Worm (Caenorhabditis elegans) whole organism, mixed stage, embryonic: ENCODE results near the gene Y48A6C.8.

Experiments used
- M03D4.4 ChIP-seq: sonication (generic microtip); optimal IDR thresholded peaks from 2 replicates; lab custom pipeline; 2017; ENCODE audit warnings: mild to moderate bottlenecking, missing genetic modification characterization, missing compliant biosample characterization
- blmp-1 ChIP-seq: fragments of 150-350 bp; optimal IDR thresholded peaks from 2 replicates; lab custom pipeline; 2014; ENCODE audit warnings: missing biosample characterization, missing genetic modification characterization
- ceh-39 ChIP-seq: fragments of 150-350 bp; optimal IDR thresholded peaks from 2 replicates; lab custom pipeline; 2014; ENCODE audit warnings: missing biosample characterization, missing genetic modification characterization
- ceh-43 ChIP-seq: fragments of 200-800 bp; sonication (Bioruptor generic); optimal IDR thresholded peaks from 2 replicates; lab custom pipeline; 2018; ENCODE audit warnings: mild to moderate bottlenecking, missing genetic modification characterization, moderate library complexity, missing compliant biosample characterization
- ces-1 ChIP-seq: fragments of 150-350 bp; optimal IDR thresholded peaks from 2 replicates; lab custom pipeline; 2014; ENCODE audit warnings: missing biosample characterization, missing genetic modification reagents, missing genetic modification characterization
- cnd-1 ChIP-seq: fragments of 200-800 bp; sonication (Bioruptor generic); optimal IDR thresholded peaks from 2 replicates; lab custom pipeline; 2018; ENCODE audit warnings: mild to moderate bottlenecking, missing genetic modification characterization, missing compliant biosample characterization
- drap-1 ChIP-seq: fragments of 200-800 bp; sonication (Bioruptor generic); optimal IDR thresholded peaks from 3 replicates; lab custom pipeline; 2018; ENCODE audit warnings: mild to moderate bottlenecking, missing genetic modification characterization, missing compliant biosample characterization
- elt-1 ChIP-seq: sonication (generic microtip); optimal IDR thresholded peaks from 2 replicates; lab custom pipeline; 2017; ENCODE audit warnings: missing genetic modification characterization, mild to moderate bottlenecking, missing compliant biosample characterization, antibody characterized with exemption, moderate library complexity, borderline replicate concordance; ENCODE audit not compliant: insufficient read depth
- elt-3 ChIP-seq: fragments of 150-350 bp; optimal IDR thresholded peaks from 2 replicates; lab custom pipeline; 2014; ENCODE audit warnings: missing biosample characterization, missing genetic modification characterization
- flh-1 ChIP-seq: fragments of 200-800 bp; sonication (Bioruptor generic); optimal IDR thresholded peaks from 2 replicates; lab custom pipeline; 2018; ENCODE audit warnings: mild to moderate bottlenecking, missing genetic modification characterization, moderate library complexity, missing compliant biosample characterization
- ham-2 ChIP-seq: fragments of 200-800 bp; sonication (Bioruptor generic); optimal IDR thresholded peaks from 2 replicates; lab custom pipeline; 2018; ENCODE audit warnings: mild to moderate bottlenecking, missing genetic modification characterization, missing compliant biosample characterization
- hlh-1 ChIP-seq: fragments of 150-350 bp; optimal IDR thresholded peaks from 2 replicates; lab custom pipeline; 2014; ENCODE audit warnings: missing biosample characterization, missing genetic modification reagents, missing genetic modification characterization
- lin-32 ChIP-seq: fragments of 200-800 bp; sonication (Bioruptor generic); optimal IDR thresholded peaks from 2 replicates; lab custom pipeline; 2018; ENCODE audit warnings: mild to moderate bottlenecking, missing genetic modification characterization, missing compliant biosample characterization
- lsy-2 ChIP-seq: fragments of 150-350 bp; optimal IDR thresholded peaks from 2 replicates; lab custom pipeline; 2014; ENCODE audit warnings: missing biosample characterization, missing genetic modification characterization
- mab-5 ChIP-seq: fragments of 150-350 bp; optimal IDR thresholded peaks from 2 replicates; lab custom pipeline; 2014; ENCODE audit warnings: missing biosample characterization, missing genetic modification characterization
- mep-1 ChIP-seq: fragments of 150-350 bp; optimal IDR thresholded peaks from 2 replicates; lab custom pipeline; 2017; ENCODE audit warnings: missing biosample characterization, missing genetic modification reagents, missing genetic modification characterization, inconsistent platforms
- mls-2 ChIP-seq: sonication (generic microtip); optimal IDR thresholded peaks from 2 replicates; lab custom pipeline; 2016; ENCODE audit warnings: mild to moderate bottlenecking, missing genetic modification characterization, moderate library complexity, missing compliant biosample characterization
- nhr-12 ChIP-seq: fragments of 150-350 bp; optimal IDR thresholded peaks from 2 replicates; lab custom pipeline; 2014; ENCODE audit warnings: missing biosample characterization, missing genetic modification characterization
- nhr-2 ChIP-seq: fragments of 150-350 bp; optimal IDR thresholded peaks from 2 replicates; lab custom pipeline; 2014; ENCODE audit warnings: missing biosample characterization, missing genetic modification characterization
- nhr-237 ChIP-seq: fragments of 150-350 bp; optimal IDR thresholded peaks from 2 replicates; lab custom pipeline; 2014; ENCODE audit warnings: missing biosample characterization, missing genetic modification characterization
- nhr-28 ChIP-seq: fragments of 150-350 bp; optimal IDR thresholded peaks from 2 replicates; lab custom pipeline; 2014; ENCODE audit warnings: missing biosample characterization, missing genetic modification characterization
- nhr-76 ChIP-seq: sonication (generic microtip); optimal IDR thresholded peaks from 2 replicates; lab custom pipeline; 2017; ENCODE audit warnings: missing biosample characterization, missing genetic modification characterization
- pha-4 ChIP-seq: fragments of 150-350 bp; optimal IDR thresholded peaks from 2 replicates; lab custom pipeline; 2018; ENCODE audit warnings: missing biosample characterization, missing genetic modification reagents, missing genetic modification characterization
- sem-2 ChIP-seq: fragments of 200-800 bp; sonication (Bioruptor generic); optimal IDR thresholded peaks from 2 replicates; lab custom pipeline; 2018; ENCODE audit warnings: mild to moderate bottlenecking, missing genetic modification characterization, missing compliant biosample characterization
- snpc-4 ChIP-seq: fragments of 150-350 bp; optimal IDR thresholded peaks from 2 replicates; lab custom pipeline; 2014; ENCODE audit warnings: missing biosample characterization, missing genetic modification characterization
- sptf-1 ChIP-seq: sonication (generic microtip); optimal IDR thresholded peaks from 2 replicates; lab custom pipeline; 2017; ENCODE audit warnings: mild to moderate bottlenecking, missing genetic modification characterization, moderate library complexity, missing compliant biosample characterization
- tbx-8 ChIP-seq: fragments of 200-800 bp; sonication (Bioruptor generic); optimal IDR thresholded peaks from 2 replicates; lab custom pipeline; 2018; ENCODE audit warnings: mild to moderate bottlenecking, missing genetic modification characterization, moderate library complexity, missing compliant biosample characterization
- unc-120 ChIP-seq: sonication (generic microtip); optimal IDR thresholded peaks from 2 replicates; lab custom pipeline; 2017; ENCODE audit warnings: missing genetic modification characterization, missing compliant biosample characterization; ENCODE audit not compliant: poor library complexity, severe bottlenecking
- unc-39 ChIP-seq: fragments of 150-350 bp; optimal IDR thresholded peaks from 2 replicates; lab custom pipeline; 2014; ENCODE audit warnings: missing biosample characterization, missing genetic modification characterization
- unc-62 ChIP-seq: fragments of 150-350 bp; optimal IDR thresholded peaks from 2 replicates; lab custom pipeline; 2014; ENCODE audit warnings: missing biosample characterization, missing genetic modification reagents, missing genetic modification characterization
- ztf-11 ChIP-seq: fragments of 150-350 bp; optimal IDR thresholded peaks from 2 replicates; lab custom pipeline; 2014; ENCODE audit warnings: missing biosample characterization, missing genetic modification characterization

Gene Y48A6C.8

DNA sequence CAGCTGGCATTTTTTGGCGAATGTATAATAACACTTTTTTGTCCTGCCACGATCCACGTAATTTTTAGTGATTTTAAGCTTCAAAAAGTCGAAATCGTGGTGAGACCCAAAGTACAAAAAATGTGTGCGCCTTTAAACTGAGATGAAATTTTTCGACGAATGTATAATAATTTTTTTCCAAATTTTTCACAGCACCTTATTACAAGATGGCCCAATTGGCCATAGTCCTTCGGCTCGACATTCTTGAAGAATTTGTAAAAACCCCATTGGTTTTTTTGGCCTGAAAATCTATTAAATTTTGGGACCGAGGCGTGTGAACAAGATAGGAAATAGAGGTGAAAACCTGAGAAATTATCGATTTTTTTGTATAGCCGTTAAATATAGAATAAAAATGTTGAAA is 11.5 kb downstream of the Y48A6C.8 start:
- TF ChIP-seq unc-120 (no peak), sptf-1 (no peak), mep-1 (tag; lab: Kevin White, UChicago) (no peak), ces-1 (GFP tag; lab: Kevin White, UChicago) (no peak), unc-39 (tag; lab: Kevin White, UChicago) (no peak)

DNA sequence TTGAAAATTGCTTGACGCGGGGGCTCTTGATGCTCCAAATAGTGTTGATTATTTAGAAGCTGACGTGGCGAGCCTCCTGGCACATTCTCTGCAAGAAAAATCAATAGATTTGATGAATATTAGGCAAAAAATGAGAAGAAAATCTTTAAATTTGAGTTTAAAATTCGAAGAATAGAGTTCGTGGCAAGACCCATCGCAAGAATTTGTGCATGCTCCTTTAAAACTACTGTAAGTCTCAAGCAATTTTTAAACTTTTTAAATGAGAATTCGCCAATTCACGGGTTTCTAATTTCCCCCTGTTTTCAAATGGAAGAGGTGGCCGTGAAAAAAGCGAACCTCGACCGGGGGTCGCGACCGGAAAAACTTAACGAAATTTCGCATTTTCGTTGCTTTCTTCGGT is 13.6 kb downstream of the Y48A6C.8 start:
- TF ChIP-seq ces-1 (GFP tag; lab: Kevin White, UChicago): no peak
- TF ChIP-seq nhr-28 (tag; lab: Kevin White, UChicago): no peak
- no peak for TF ChIP-seq unc-39 (tag; lab: Kevin White, UChicago)
- no peak for TF ChIP-seq mab-5 (tag; lab: Kevin White, UChicago)
- TF ChIP-seq flh-1 (GFP tag; lab: Kevin White, UChicago): no peak
- TF ChIP-seq unc-62 (GFP tag; lab: Kevin White, UChicago): no peak
- TF ChIP-seq mep-1 (tag; lab: Kevin White, UChicago): no peak
- no peak for TF ChIP-seq drap-1
- TF ChIP-seq nhr-2 (tag; lab: Kevin White, UChicago): no peak
- TF ChIP-seq nhr-12 (tag; lab: Kevin White, UChicago): no peak
- no peak for TF ChIP-seq hlh-1 (tag; lab: Kevin White, UChicago)
- no peak for TF ChIP-seq ceh-43 (GFP tag; lab: Kevin White, UChicago)
- TF ChIP-seq nhr-76 (tag; lab: Kevin White, UChicago): no peak
- TF ChIP-seq unc-120: no peak
- no peak for TF ChIP-seq sem-2 (GFP tag; lab: Kevin White, UChicago)
- no peak for TF ChIP-seq snpc-4 (tag; lab: Kevin White, UChicago)

DNA sequence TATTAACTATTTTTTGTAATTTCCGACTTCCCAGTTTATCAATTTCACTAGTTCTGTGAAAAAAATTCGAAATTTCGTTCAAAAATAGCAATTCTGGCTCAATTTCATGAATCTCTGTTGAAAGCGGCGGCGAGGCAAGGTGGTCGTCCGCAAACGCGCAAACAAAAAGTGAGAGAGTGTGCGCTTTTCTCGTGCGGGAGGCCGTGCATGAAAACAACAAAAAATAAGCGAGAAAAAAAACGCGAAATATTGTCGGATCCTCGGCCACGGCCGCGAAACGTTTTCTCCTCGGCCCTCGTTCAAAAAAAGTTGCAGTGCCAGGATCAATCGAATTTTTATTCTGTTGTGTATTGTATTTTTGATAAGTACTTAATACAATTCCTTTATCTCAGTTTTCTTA is 14.7 kb downstream of the Y48A6C.8 start:
- no peak for TF ChIP-seq nhr-2 (tag; lab: Kevin White, UChicago)
- TF ChIP-seq cnd-1 (tag; lab: Kevin White, UChicago): peak; percentile 6
- TF ChIP-seq nhr-28 (tag; lab: Kevin White, UChicago): no peak
- TF ChIP-seq elt-3 (tag; lab: Kevin White, UChicago): no peak
- TF ChIP-seq blmp-1 (tag; lab: Kevin White, UChicago): no peak
- TF ChIP-seq elt-1 (tag; lab: Kevin White, UChicago): no peak

DNA sequence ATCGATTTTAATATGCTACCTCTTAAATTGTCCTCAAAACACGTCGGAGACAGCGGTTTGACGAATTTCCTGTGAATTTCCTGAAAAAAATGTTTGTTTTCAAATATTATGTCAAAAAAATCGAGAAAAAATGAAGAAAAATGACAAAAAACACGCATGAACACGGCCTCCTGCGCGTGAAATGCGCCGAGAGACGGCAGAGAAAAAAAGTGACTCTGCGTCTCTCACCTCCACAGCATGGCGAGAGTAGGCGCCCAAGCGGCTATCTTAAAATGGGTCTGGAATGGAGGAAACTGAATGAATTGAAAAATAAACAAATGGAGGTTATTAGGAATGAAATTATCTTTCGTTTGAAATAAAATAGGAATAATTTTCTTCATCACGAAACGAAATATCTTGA is 16.7 kb downstream of the Y48A6C.8 start:
- TF ChIP-seq hlh-1 (tag; lab: Kevin White, UChicago) (no peak), pha-4 (tag; lab: Kevin White, UChicago) (peak; percentile 14), ceh-43 (GFP tag; lab: Kevin White, UChicago) (no peak), ces-1 (GFP tag; lab: Kevin White, UChicago) (peak; percentile 40), tbx-8 (GFP tag; lab: Kevin White, UChicago) (no peak), nhr-237 (no peak), ham-2 (no peak), mls-2 (tag; lab: Kevin White, UChicago) (peak; percentile 53), drap-1 (peak; percentile 4), sem-2 (GFP tag; lab: Kevin White, UChicago) (no peak), mab-5 (tag; lab: Kevin White, UChicago) (no peak), M03D4.4 (peak; percentile 14), mep-1 (tag; lab: Kevin White, UChicago) (peak; percentile 51), lsy-2 (tag; lab: Kevin White, UChicago) (peak; percentile 33), nhr-12 (tag; lab: Kevin White, UChicago) (no peak), snpc-4 (tag; lab: Kevin White, UChicago) (no peak), nhr-2 (tag; lab: Kevin White, UChicago) (no peak), ceh-39 (tag; lab: Kevin White, UChicago) (no peak), sptf-1 (peak; percentile 74), unc-39 (tag; lab: Kevin White, UChicago) (no peak), lin-32 (GFP tag; lab: Kevin White, UChicago) (no peak), nhr-28 (tag; lab: Kevin White, UChicago) (no peak), flh-1 (GFP tag; lab: Kevin White, UChicago) (no peak), elt-1 (tag; lab: Kevin White, UChicago) (no peak), cnd-1 (tag; lab: Kevin White, UChicago) (no peak), unc-120 (no peak), ztf-11 (tag; lab: Kevin White, UChicago) (no peak)
- TF ChIP-seq, all 35 proteins: peak for 8
